Worm (Caenorhabditis elegans): ENCODE data around the gene D1046.4.

ce11 chrIV:8916010-8916409 lies 17.7 kb upstream of the D1046.4 start, which contains the start of gene C27B7.9:
- TF ChIP-seq nhr-2 (tag; optimal IDR thresholded peaks at IDR 0.05) (no peak), unc-62 (GFP tag; optimal IDR thresholded peaks at IDR 0.05) (no peak), unc-120 (tag; optimal IDR thresholded peaks at IDR 0.05; ENCODE audit: poor library complexity, severe bottlenecking) (no peak), ceh-83 (GFP tag; optimal IDR thresholded peaks at IDR 0.05) (no peak), lin-13 (tag; optimal IDR thresholded peaks at IDR 0.05) (no peak), elt-3 (tag; optimal IDR thresholded peaks at IDR 0.05) (no peak), mep-1 (tag; optimal IDR thresholded peaks at IDR 0.05) (no peak), flh-1 (GFP tag; optimal IDR thresholded peaks at IDR 0.05) (no peak), tbx-8 (GFP tag; optimal IDR thresholded peaks at IDR 0.05) (no peak), sptf-1 (tag; optimal IDR thresholded peaks at IDR 0.05) (no peak), nhr-237 (tag; optimal IDR thresholded peaks at IDR 0.05) (no peak)

Data from whole organism, mixed stage, embryonic.